6 fruit fly cellular contexts compared by ENCODE assay signal in genomic region chr3R:11763494-11764278, dm6.
TF ChIP-seq lines count a peak whose summit lies in the region.

No protein-coding gene starts in this region.

- no peak for TF ChIP-seq CTCF in whole organism, embryonic (GFP tag; optimal IDR thresholded peaks at IDR 0.05; lab: Kevin White, UChicago)

TF ChIP-seq in whole organism, 6 proteins besides CTCF, POLR2A, EP300 and RAD21:
- TF ChIP-seq EcR (GFP tag; optimal IDR thresholded peaks at IDR 0.05; lab: Kevin White, UChicago) (no peak), Dll (optimal IDR thresholded peaks at IDR 0.05; lab: Kevin White, UChicago) (peak; percentile 12), psq (optimal IDR thresholded peaks at IDR 0.05; lab: Kevin White, UChicago) (no peak), pan (optimal IDR thresholded peaks at IDR 0.05; lab: Kevin White, UChicago) (no peak), CG8478 (optimal IDR thresholded peaks at IDR 0.05; lab: Kevin White, UChicago) (no peak), usp (GFP tag; optimal IDR thresholded peaks at IDR 0.05; lab: Kevin White, UChicago) (no peak)

TF ChIP-seq in whole organism, adult, 20 proteins besides CTCF, POLR2A, EP300 and RAD21:
- TF ChIP-seq ovo (GFP tag; optimal IDR thresholded peaks at IDR 0.05; lab: Kevin White, UChicago) (no peak), tj (GFP tag; optimal IDR thresholded peaks at IDR 0.05; lab: Kevin White, UChicago) (peak; percentile 70)

TF ChIP-seq in whole organism, embryonic, 481 proteins besides CTCF, POLR2A, EP300 and RAD21 (continues in another document):
- TF ChIP-seq al (GFP tag; IDR thresholded peaks at IDR 0.05; lab: Robert Waterston, UW) = no peak
- TF ChIP-seq h (optimal IDR thresholded peaks at IDR 0.05; lab: Kevin White, UChicago) = no peak
- no peak for TF ChIP-seq CG10565 (GFP tag; optimal IDR thresholded peaks at IDR 0.05; lab: Kevin White, UChicago)
- no peak for TF ChIP-seq CG16779 (GFP tag; IDR thresholded peaks at IDR 0.05; lab: Robert Waterston, UW)
- peak; percentile 14 for TF ChIP-seq nom (GFP tag; optimal IDR thresholded peaks at IDR 0.05; lab: Kevin White, UChicago)
- TF ChIP-seq bsh (GFP tag; optimal IDR thresholded peaks at IDR 0.05; lab: Kevin White, UChicago) = no peak
- no peak for TF ChIP-seq disco-r (GFP tag; optimal IDR thresholded peaks at IDR 0.05; lab: Kevin White, UChicago)
- TF ChIP-seq CG3163 (GFP tag; optimal IDR thresholded peaks at IDR 0.05; lab: Kevin White, UChicago) = no peak
- TF ChIP-seq Sry-β (GFP tag; optimal IDR thresholded peaks at IDR 0.05; lab: Kevin White, UChicago) = no peak
- TF ChIP-seq CG1529 (GFP tag; optimal IDR thresholded peaks at IDR 0.05; lab: Kevin White, UChicago) = no peak
- no peak for TF ChIP-seq Rfx (GFP tag; IDR thresholded peaks at IDR 0.05; lab: Robert Waterston, UW)
- no peak for TF ChIP-seq ash1 (GFP tag; optimal IDR thresholded peaks at IDR 0.05; lab: Kevin White, UChicago)
- no peak for TF ChIP-seq CG12071 (GFP tag; optimal IDR thresholded peaks at IDR 0.05; lab: Kevin White, UChicago)
- no peak for TF ChIP-seq CG16813 (GFP tag; IDR thresholded peaks at IDR 0.05; lab: Robert Waterston, UW; ENCODE audit: partially characterized antibody)
- TF ChIP-seq lilli (GFP tag; optimal IDR thresholded peaks at IDR 0.05; lab: Kevin White, UChicago) = no peak
- no peak for TF ChIP-seq CG15269 (tag; optimal IDR thresholded peaks at IDR 0.05; lab: Kevin White, UChicago)
- TF ChIP-seq HLH4C (GFP tag; IDR thresholded peaks at IDR 0.05; lab: Robert Waterston, UW; ENCODE audit: partially characterized antibody) = no peak
- TF ChIP-seq sisA (GFP tag; IDR thresholded peaks at IDR 0.05; lab: Robert Waterston, UW) = no peak
- TF ChIP-seq pan (optimal IDR thresholded peaks at IDR 0.05; lab: Kevin White, UChicago) = no peak
- no peak for TF ChIP-seq pan (GFP tag; optimal IDR thresholded peaks at IDR 0.05 in 1 of 2, IDR thresholded peaks at IDR 0.05 in 1 of 2)
- TF ChIP-seq prd (optimal IDR thresholded peaks at IDR 0.05; lab: Kevin White, UChicago) = no peak
- no peak for TF ChIP-seq prd (GFP tag; IDR thresholded peaks at IDR 0.05; lab: Robert Waterston, UW)

TF ChIP-seq in whole organism, prepupa, 60 proteins besides CTCF, POLR2A, EP300 and RAD21:
- TF ChIP-seq esn (GFP tag; optimal IDR thresholded peaks at IDR 0.05; lab: Kevin White, UChicago) (no peak), CG6808 (GFP tag; optimal IDR thresholded peaks at IDR 0.05; lab: Kevin White, UChicago) (peak; percentile 47), ss (GFP tag; optimal IDR thresholded peaks at IDR 0.05; lab: Kevin White, UChicago) (peak; percentile 25 to 54), fkh (GFP tag; optimal IDR thresholded peaks at IDR 0.05; lab: Kevin White, UChicago) (no peak), CG1621 (tag; optimal IDR thresholded peaks at IDR 0.05; lab: Kevin White, UChicago) (peak; percentile 93), Eip78C (GFP tag; lab: Kevin White, UChicago) (peak; percentile 72), dsx (GFP tag; optimal IDR thresholded peaks at IDR 0.05; lab: Kevin White, UChicago; ENCODE audit: poor library complexity, severe bottlenecking) (peak; percentile 64), dac (GFP tag; optimal IDR thresholded peaks at IDR 0.05; lab: Kevin White, UChicago) (no peak), CG6854 (GFP tag; optimal IDR thresholded peaks at IDR 0.05; lab: Kevin White, UChicago) (peak; percentile 63)

TF ChIP-seq in whole organism, pupa, 21 proteins besides CTCF, POLR2A, EP300 and RAD21:
- TF ChIP-seq CG14655 (GFP tag; optimal IDR thresholded peaks at IDR 0.05; lab: Kevin White, UChicago) = peak; percentile 17
- TF ChIP-seq D1 (tag; optimal IDR thresholded peaks at IDR 0.05; lab: Kevin White, UChicago) = no peak
- no peak for TF ChIP-seq gl (tag; optimal IDR thresholded peaks at IDR 0.05; lab: Kevin White, UChicago)
- TF ChIP-seq EcR (GFP tag; optimal IDR thresholded peaks at IDR 0.05; lab: Kevin White, UChicago) = peak; percentile 38
- TF ChIP-seq CG8159 (tag; optimal IDR thresholded peaks at IDR 0.05; lab: Kevin White, UChicago) = no peak
- no peak for TF ChIP-seq CG15710 (tag; optimal IDR thresholded peaks at IDR 0.05; lab: Kevin White, UChicago)
- TF ChIP-seq fd96Ca (GFP tag; IDR thresholded peaks at IDR 0.05; lab: Robert Waterston, UW) = no peak
- TF ChIP-seq Snoo (tag; optimal IDR thresholded peaks at IDR 0.05; lab: Kevin White, UChicago) = no peak
- no peak for TF ChIP-seq Ets98B (GFP tag; IDR thresholded peaks at IDR 0.05; lab: Robert Waterston, UW)
- no peak for TF ChIP-seq CG10348 (GFP tag; IDR thresholded peaks at IDR 0.05; lab: Robert Waterston, UW)
- TF ChIP-seq CG32121 (GFP tag; IDR thresholded peaks at IDR 0.05; lab: Robert Waterston, UW) = no peak
- no peak for TF ChIP-seq CG34367 (tag; optimal IDR thresholded peaks at IDR 0.05; lab: Kevin White, UChicago)
- peak; percentile 75 for TF ChIP-seq CG13204 (GFP tag; optimal IDR thresholded peaks at IDR 0.05; lab: Kevin White, UChicago)
- TF ChIP-seq CG9948 (tag; optimal IDR thresholded peaks at IDR 0.05; lab: Kevin White, UChicago) = no peak
- no peak for TF ChIP-seq rn (GFP tag; IDR thresholded peaks at IDR 0.05; lab: Robert Waterston, UW)
- no peak for TF ChIP-seq CG4496 (GFP tag; IDR thresholded peaks at IDR 0.05; lab: Robert Waterston, UW)
- no peak for TF ChIP-seq CG17806 (tag; optimal IDR thresholded peaks at IDR 0.05; lab: Kevin White, UChicago)
- no peak for TF ChIP-seq Pif1A (GFP tag; optimal IDR thresholded peaks at IDR 0.05; lab: Kevin White, UChicago)
- TF ChIP-seq CG8301 (tag; optimal IDR thresholded peaks at IDR 0.05; lab: Kevin White, UChicago) = no peak

TF ChIP-seq in whole organism, wandering third instar larva, 38 proteins besides CTCF, POLR2A, EP300 and RAD21:
- TF ChIP-seq GATAd (GFP tag; optimal IDR thresholded peaks at IDR 0.05; lab: Kevin White, UChicago) (no peak), OdsH (GFP tag; optimal IDR thresholded peaks at IDR 0.05; lab: Kevin White, UChicago) (no peak), Rel (GFP tag; optimal IDR thresholded peaks at IDR 0.05; lab: Kevin White, UChicago) (no peak), Rel (tag; optimal IDR thresholded peaks at IDR 0.05; lab: Kevin White, UChicago) (peak; percentile 55), Jra (GFP tag; optimal IDR thresholded peaks at IDR 0.05; lab: Kevin White, UChicago) (no peak), HLH106 (tag; optimal IDR thresholded peaks at IDR 0.05; lab: Kevin White, UChicago) (no peak), psq (GFP tag; optimal IDR thresholded peaks at IDR 0.05; lab: Kevin White, UChicago) (peak; percentile 26), rgr (GFP tag; optimal IDR thresholded peaks at IDR 0.05; lab: Kevin White, UChicago) (no peak), sv (GFP tag; optimal IDR thresholded peaks at IDR 0.05; lab: Kevin White, UChicago) (no peak), CrebA (GFP tag; optimal IDR thresholded peaks at IDR 0.05; lab: Kevin White, UChicago; ENCODE audit: borderline replicate concordance) (no peak), Hr83 (GFP tag; optimal IDR thresholded peaks at IDR 0.05; lab: Kevin White, UChicago; ENCODE audit: poor library complexity, severe bottlenecking) (no peak)
